Fruit fly (Drosophila melanogaster) whole organism, pupa: ENCODE measurements around the gene heph.

Experiments used
- CG10348 ChIP-seq: fragments of 200-800 bp; sonication (Bioruptor generic); IDR thresholded peaks from 2 replicates; pipeline ENCODE4 v1.3.6; 2022; ENCODE audit warnings: missing biosample characterization, missing genetic modification characterization
- CG17806 ChIP-seq: fragments of 200-800 bp; sonication (Bioruptor generic); optimal IDR thresholded peaks from 2 replicates; lab custom pipeline; 2018; ENCODE audit warnings: missing biosample characterization, mild to moderate bottlenecking, missing genetic modification characterization, moderate library complexity
- CG32121 ChIP-seq: fragments of 200-800 bp; sonication (Bioruptor generic); IDR thresholded peaks from 2 replicates; pipeline ENCODE4 v1.3.6; 2022; ENCODE audit warnings: missing biosample characterization, missing genetic modification characterization
- CG8159 ChIP-seq: fragments of 200-800 bp; sonication (Bioruptor generic); optimal IDR thresholded peaks from 3 replicates; lab custom pipeline; 2018; ENCODE audit warnings: missing biosample characterization, mild to moderate bottlenecking, missing genetic modification characterization, moderate library complexity
- CG9948 ChIP-seq: fragments of 200-800 bp; sonication (Bioruptor generic); optimal IDR thresholded peaks from 2 replicates; lab custom pipeline; 2018; ENCODE audit warnings: missing biosample characterization, mild to moderate bottlenecking, missing genetic modification characterization, moderate library complexity
- EcR ChIP-seq: fragments of 200-800 bp; sonication (Bioruptor generic); optimal IDR thresholded peaks from 3 replicates; lab custom pipeline; 2019; ENCODE audit warnings: missing biosample characterization, missing genetic modification characterization, mild to moderate bottlenecking, moderate library complexity, missing genetic modification reagents
- Ets98B ChIP-seq: fragments of 200-800 bp; sonication (Bioruptor generic); IDR thresholded peaks from 2 replicates; pipeline ENCODE4 v1.3.6; 2022; ENCODE audit warnings: missing biosample characterization, missing genetic modification characterization
- Pif1A ChIP-seq: fragments of 200-800 bp; sonication (Bioruptor generic); optimal IDR thresholded peaks from 3 replicates; lab custom pipeline; 2016; ENCODE audit warnings: missing biosample characterization, missing genetic modification characterization
- rn ChIP-seq: fragments of 200-800 bp; sonication (Bioruptor generic); IDR thresholded peaks from 2 replicates; pipeline ENCODE4 v1.3.6; 2022; ENCODE audit warnings: missing biosample characterization, missing genetic modification characterization

DNA sequence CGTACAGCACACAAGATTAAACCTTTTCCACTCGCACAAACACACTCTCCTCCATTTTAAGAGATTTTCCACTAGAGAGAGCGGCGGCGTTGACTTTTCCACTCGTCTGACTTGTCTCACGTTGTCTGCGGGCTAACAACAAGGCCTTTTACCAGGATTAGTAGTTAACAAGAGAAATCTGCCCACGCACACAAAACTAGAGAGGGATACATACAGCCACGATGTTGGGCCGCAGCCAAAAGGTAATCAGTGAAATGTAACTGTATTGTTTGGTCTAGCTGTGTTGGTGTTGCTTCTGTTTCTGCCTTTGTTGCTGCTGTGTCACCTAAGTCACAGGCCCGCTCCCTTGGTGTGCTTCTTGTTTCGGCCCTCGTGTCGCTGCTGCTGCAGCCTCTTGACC is 142.8 kb downstream of the heph start:
- TF ChIP-seq CG8159 (tag; lab: Kevin White, UChicago) (no peak), CG10348 (GFP tag; lab: Robert Waterston, UW) (no peak), Pif1A (GFP tag; lab: Kevin White, UChicago) (no peak), EcR (GFP tag; lab: Kevin White, UChicago) (no peak), CG17806 (tag; lab: Kevin White, UChicago) (no peak), rn (no peak), CG9948 (no peak), CG32121 (GFP tag; lab: Robert Waterston, UW) (no peak), Ets98B (GFP tag; lab: Robert Waterston, UW) (no peak)
